Worm (Caenorhabditis elegans) whole organism, L1 larva: ENCODE results near the gene C14A6.12.

Experiments used
- C16A3.4 ChIP-seq: fragments of 150-350 bp; optimal IDR thresholded peaks from 2 replicates; lab custom pipeline; 2014; ENCODE audit warnings: missing biosample characterization, missing genetic modification characterization
- F16B12.6 ChIP-seq: fragments of 150-350 bp; optimal IDR thresholded peaks from 2 replicates; lab custom pipeline; 2014; ENCODE audit warnings: missing biosample characterization, missing genetic modification characterization
- aha-1 ChIP-seq: fragments of 150-350 bp; optimal IDR thresholded peaks from 2 replicates; lab custom pipeline; 2014; ENCODE audit warnings: missing biosample characterization, missing genetic modification characterization
- alr-1 ChIP-seq: fragments of 200-800 bp; sonication (Bioruptor generic); optimal IDR thresholded peaks from 2 replicates; lab custom pipeline; 2018; ENCODE audit warnings: borderline replicate concordance, mild to moderate bottlenecking, missing genetic modification characterization, missing compliant biosample characterization
- aly-2 ChIP-seq: fragments of 150-350 bp; optimal IDR thresholded peaks from 2 replicates; lab custom pipeline; 2014; ENCODE audit warnings: missing biosample characterization, missing genetic modification characterization
- ama-1 ChIP-seq: fragments of 150-350 bp; optimal IDR thresholded peaks from 2 replicates; lab custom pipeline; 2014
- blmp-1 ChIP-seq: fragments of 150-350 bp; optimal IDR thresholded peaks from 2 replicates; lab custom pipeline; 2014; ENCODE audit warnings: missing biosample characterization, missing genetic modification characterization
- ceh-82 ChIP-seq, 3 experiments: fragments of 150-350 bp in 1 of 3; sonication (generic microtip) in 2 of 3; optimal IDR thresholded peaks; 2 replicates each; lab custom pipeline; 2014 to 2017; ENCODE audit warnings: missing biosample characterization in 3 of 3, missing genetic modification characterization in 3 of 3
- ceh-88 ChIP-seq: fragments of 200-800 bp; sonication (Bioruptor generic); IDR thresholded peaks from 2 replicates; pipeline ENCODE4 v1.3.6; 2022; ENCODE audit warnings: missing genetic modification characterization, missing compliant biosample characterization
- ceh-90 ChIP-seq: sonication (generic microtip); optimal IDR thresholded peaks from 2 replicates; lab custom pipeline; 2016; ENCODE audit warnings: missing genetic modification characterization, missing compliant biosample characterization
- ces-1 ChIP-seq: fragments of 150-350 bp; optimal IDR thresholded peaks from 2 replicates; lab custom pipeline; 2014; ENCODE audit warnings: missing biosample characterization, missing genetic modification reagents, missing genetic modification characterization
- dpl-1 ChIP-seq, 3 experiments: fragments of 150-350 bp in 2 of 3; sonication (generic microtip) in 1 of 3; optimal IDR thresholded peaks; 2 replicates each; lab custom pipeline; 2014 to 2017; ENCODE audit warnings: missing biosample characterization in 3 of 3, missing genetic modification characterization in 3 of 3, missing genetic modification reagents in 3 of 3
- egl-13 ChIP-seq: sonication (generic microtip); optimal IDR thresholded peaks from 2 replicates; lab custom pipeline; 2016; ENCODE audit warnings: missing genotype, missing genetic modification reagents, missing genetic modification characterization, missing compliant biosample characterization
- egl-27 ChIP-seq, 2 experiments: fragments of 150-350 bp in 1 of 2; sonication (generic microtip); optimal IDR thresholded peaks; 3 replicates each; lab custom pipeline; 2017 to 2018; ENCODE audit warnings: missing biosample characterization in 2 of 2, missing genetic modification characterization in 2 of 2, missing genetic modification reagents in 2 of 2
- elt-3 ChIP-seq, 6 experiments: fragments of 150-350 bp in 1 of 6; sonication (generic microtip); optimal IDR thresholded peaks; 2 replicates each; lab custom pipeline; 2017 to 2018; ENCODE audit warnings: missing biosample characterization in 6 of 6, missing genetic modification characterization in 6 of 6, inconsistent platforms in 1 of 6
- fkh-8 ChIP-seq: sonication (generic microtip); optimal IDR thresholded peaks from 2 replicates; lab custom pipeline; 2016; ENCODE audit warnings: mild to moderate bottlenecking, missing genetic modification characterization, missing compliant biosample characterization
- fos-1 ChIP-seq: fragments of 150-350 bp; optimal IDR thresholded peaks from 2 replicates; lab custom pipeline; 2014; ENCODE audit warnings: missing biosample characterization, missing genetic modification characterization
- hlh-4 ChIP-seq: sonication (generic microtip); optimal IDR thresholded peaks from 2 replicates; lab custom pipeline; 2016; ENCODE audit warnings: mild to moderate bottlenecking, missing genetic modification characterization, missing compliant biosample characterization
- irx-1 ChIP-seq: sonication (generic microtip); optimal IDR thresholded peaks from 2 replicates; lab custom pipeline; 2016; ENCODE audit warnings: missing genetic modification characterization, missing compliant biosample characterization
- isw-1 ChIP-seq: fragments of 200-800 bp; sonication (Bioruptor generic); IDR thresholded peaks from 2 replicates; pipeline ENCODE4 v1.3.6; 2022; ENCODE audit warnings: missing genetic modification characterization, missing compliant biosample characterization
- lin-13 ChIP-seq: fragments of 150-350 bp; optimal IDR thresholded peaks from 2 replicates; lab custom pipeline; 2014; ENCODE audit warnings: missing biosample characterization, missing genetic modification reagents, missing genetic modification characterization
- lin-14 ChIP-seq: fragments of 200-800 bp; sonication (Bioruptor generic); optimal IDR thresholded peaks from 2 replicates; lab custom pipeline; 2018; ENCODE audit warnings: mild to moderate bottlenecking, missing genetic modification characterization, moderate library complexity, missing compliant biosample characterization
- lin-15B ChIP-seq: fragments of 150-350 bp; sonication (generic microtip); optimal IDR thresholded peaks from 3 replicates; lab custom pipeline; 2014; ENCODE audit warnings: missing biosample characterization, missing genetic modification characterization
- lin-39 ChIP-seq: fragments of 150-350 bp; optimal IDR thresholded peaks from 2 replicates; lab custom pipeline; 2014; ENCODE audit warnings: missing biosample characterization, missing genetic modification reagents, missing genetic modification characterization
- lir-3 ChIP-seq: sonication (generic microtip); optimal IDR thresholded peaks from 2 replicates; lab custom pipeline; 2016; ENCODE audit warnings: mild to moderate bottlenecking, missing genetic modification characterization, moderate library complexity, missing compliant biosample characterization; ENCODE audit not compliant: poor library complexity
- lsy-2 ChIP-seq, 2 experiments: fragments of 150-350 bp; optimal IDR thresholded peaks; 2 replicates each; lab custom pipeline; 2014; ENCODE audit warnings: missing biosample characterization in 2 of 2, missing genetic modification characterization in 2 of 2
- mef-2 ChIP-seq: fragments of 150-350 bp; optimal IDR thresholded peaks from 2 replicates; lab custom pipeline; 2014; ENCODE audit warnings: missing biosample characterization, missing genetic modification characterization
- mep-1 ChIP-seq: fragments of 150-350 bp; optimal IDR thresholded peaks from 2 replicates; lab custom pipeline; 2014; ENCODE audit warnings: missing biosample characterization, missing genetic modification characterization
- nhr-11 ChIP-seq: fragments of 150-350 bp; optimal IDR thresholded peaks from 2 replicates; lab custom pipeline; 2014; ENCODE audit warnings: missing biosample characterization, missing genetic modification characterization
- nhr-12 ChIP-seq: sonication (generic microtip); optimal IDR thresholded peaks from 2 replicates; lab custom pipeline; 2017; ENCODE audit warnings: missing biosample characterization, missing genetic modification characterization
- nhr-28 ChIP-seq: fragments of 150-350 bp; optimal IDR thresholded peaks from 2 replicates; lab custom pipeline; 2014; ENCODE audit warnings: missing biosample characterization, missing genetic modification characterization
- nhr-77 ChIP-seq: fragments of 150-350 bp; optimal IDR thresholded peaks from 2 replicates; lab custom pipeline; 2014; ENCODE audit warnings: missing biosample characterization, missing genetic modification characterization
- nhr-85 ChIP-seq: sonication (generic microtip); peaks from one replicate; lab custom pipeline; 2016; ENCODE audit warnings: missing genetic modification characterization, inconsistent platforms, missing compliant biosample characterization
- pax-3 ChIP-seq: fragments of 200-800 bp; sonication (Bioruptor generic); optimal IDR thresholded peaks from 2 replicates; lab custom pipeline; 2018; ENCODE audit warnings: mild to moderate bottlenecking, missing genetic modification characterization, moderate library complexity, missing compliant biosample characterization
- skn-1 ChIP-seq: fragments of 150-350 bp; optimal IDR thresholded peaks from 2 replicates; lab custom pipeline; 2014; ENCODE audit warnings: missing biosample characterization, missing genetic modification characterization
- snpc-4 ChIP-seq: fragments of 150-350 bp; optimal IDR thresholded peaks from 2 replicates; lab custom pipeline; 2014; ENCODE audit warnings: missing biosample characterization, missing genetic modification characterization
- snu-23 ChIP-seq: sonication (generic microtip); optimal IDR thresholded peaks from 2 replicates; lab custom pipeline; 2016; ENCODE audit warnings: missing genetic modification characterization, missing compliant biosample characterization
- sox-4 ChIP-seq: sonication (generic microtip); optimal IDR thresholded peaks from 2 replicates; lab custom pipeline; 2016; ENCODE audit warnings: missing genetic modification characterization, missing compliant biosample characterization
- sptf-1 ChIP-seq: fragments of 150-350 bp; optimal IDR thresholded peaks from 2 replicates; lab custom pipeline; 2014; ENCODE audit warnings: missing biosample characterization, missing genetic modification characterization
- swsn-7 ChIP-seq: sonication (generic microtip); optimal IDR thresholded peaks from 2 replicates; lab custom pipeline; 2016; ENCODE audit warnings: missing genetic modification characterization, missing compliant biosample characterization
- tbx-2 ChIP-seq: sonication (generic microtip); optimal IDR thresholded peaks from 2 replicates; lab custom pipeline; 2016; ENCODE audit warnings: missing genetic modification characterization, missing compliant biosample characterization
- tlp-1 ChIP-seq: fragments of 150-350 bp; optimal IDR thresholded peaks from 2 replicates; lab custom pipeline; 2014; ENCODE audit warnings: missing biosample characterization, missing genetic modification characterization
- unc-130 ChIP-seq: fragments of 150-350 bp; optimal IDR thresholded peaks from 2 replicates; lab custom pipeline; 2017; ENCODE audit warnings: missing biosample characterization, missing genetic modification characterization, inconsistent platforms
- unc-86 ChIP-seq: sonication (generic microtip); optimal IDR thresholded peaks from 2 replicates; lab custom pipeline; 2016; ENCODE audit warnings: missing genetic modification characterization, missing compliant biosample characterization
- unc-98 ChIP-seq: fragments of 200-800 bp; sonication (Bioruptor generic); IDR thresholded peaks from 2 replicates; pipeline ENCODE4 v1.3.6; 2022; ENCODE audit warnings: missing genetic modification characterization, missing compliant biosample characterization
- vab-15 ChIP-seq: sonication (generic microtip); optimal IDR thresholded peaks from 2 replicates; lab custom pipeline; 2017; ENCODE audit warnings: missing genotype, mild to moderate bottlenecking, missing genetic modification characterization, missing compliant biosample characterization
- zip-4 ChIP-seq: fragments of 200-800 bp; sonication (Bioruptor generic); optimal IDR thresholded peaks from 2 replicates; lab custom pipeline; 2018; ENCODE audit warnings: mild to moderate bottlenecking, missing genetic modification characterization, moderate library complexity, missing compliant biosample characterization
- ztf-4 ChIP-seq: fragments of 150-350 bp; optimal IDR thresholded peaks from 2 replicates; lab custom pipeline; 2014; ENCODE audit warnings: missing biosample characterization, missing genetic modification characterization

Gene C14A6.12

ce11 chrV:18131049-18131448 lies 31.4 kb downstream of the C14A6.12 start, which contains the start of gene Y37H2A.12:
Gene Y37H2A.12, minus strand, starts transcription at chrV:18131129.
- TF ChIP-seq tlp-1 (tag; lab: Kevin White, UChicago) (no peak), blmp-1 (no peak), nhr-28 (tag; lab: Kevin White, UChicago) (no peak), isw-1 (GFP tag; lab: Robert Waterston, UW) (no peak), lir-3 (tag; lab: Kevin White, UChicago) (no peak), skn-1 (tag; lab: Kevin White, UChicago) (no peak), fkh-8 (no peak), mef-2 (no peak), tbx-2 (tag; lab: Kevin White, UChicago) (no peak), alr-1 (no peak), lin-14 (GFP tag; lab: Kevin White, UChicago) (no peak), snpc-4 (tag; lab: Kevin White, UChicago) (no peak), mep-1 (tag; lab: Kevin White, UChicago) (no peak), lin-15B (tag; lab: Kevin White, UChicago) (no peak), ama-1 (lab: Kevin White, UChicago) (no peak), lin-13 (GFP tag; lab: Kevin White, UChicago) (no peak)

- TF ChIP-seq unc-130 (no peak), irx-1 (no peak)
These were observed 33.9 kb downstream of the C14A6.12 start for ce11 chrV:18128545-18128944.

- TF ChIP-seq zip-4 (no peak), ceh-88 (GFP tag; lab: Robert Waterston, UW) (no peak), sox-4 (tag; lab: Kevin White, UChicago) (no peak), snu-23 (GFP tag; lab: Kevin White, UChicago) (no peak), elt-3 (tag; optimal IDR thresholded peaks at IDR 0.05; lab: Kevin White, UChicago) (no peak), snpc-4 (tag; lab: Kevin White, UChicago) (no peak), F16B12.6 (no peak), vab-15 (tag; lab: Kevin White, UChicago) (no peak), ceh-90 (tag; lab: Kevin White, UChicago) (no peak)
These were observed 35.3 kb downstream of the C14A6.12 start, which contains the start of gene fbxa-211 for ce11 chrV:18127192-18127591. Gene fbxa-211, plus strand, starts transcription at chrV:18127519.

ce11 chrV:18125075-18125474 lies 37.4 kb downstream of the C14A6.12 start, which contains the start of gene fbxa-210:
Gene fbxa-210, plus strand, starts transcription at chrV:18125375.
- TF ChIP-seq egl-27 (tag; optimal IDR thresholded peaks at IDR 0.05; lab: Kevin White, UChicago) = no peak
- no peak for TF ChIP-seq aly-2
- no peak for TF ChIP-seq hlh-4
- no peak for TF ChIP-seq nhr-11 (tag; lab: Kevin White, UChicago)
- no peak for TF ChIP-seq nhr-12
- no peak for TF ChIP-seq swsn-7
- TF ChIP-seq ceh-82 (tag; optimal IDR thresholded peaks at IDR 0.05; lab: Kevin White, UChicago) = no peak
- TF ChIP-seq nhr-77 = no peak

ce11 chrV:18123639-18124038 lies 38.8 kb downstream of the C14A6.12 start, which contains the start of gene fbxa-107:
Gene fbxa-107, plus strand, starts transcription at chrV:18123939.
- no peak for TF ChIP-seq pax-3 (tag; lab: Kevin White, UChicago)
- TF ChIP-seq sptf-1 (tag; lab: Kevin White, UChicago) = no peak
- TF ChIP-seq ces-1 = no peak
- TF ChIP-seq dpl-1 (GFP tag; optimal IDR thresholded peaks at IDR 0.05; lab: Kevin White, UChicago) = no peak
- no peak for TF ChIP-seq aha-1 (tag; lab: Kevin White, UChicago)
- TF ChIP-seq ztf-4 = no peak
- TF ChIP-seq egl-13 (tag; lab: Kevin White, UChicago) = no peak
- TF ChIP-seq unc-98 (GFP tag; lab: Robert Waterston, UW) = no peak
- no peak for TF ChIP-seq unc-86 (tag; lab: Kevin White, UChicago)
- TF ChIP-seq lin-15B (tag; lab: Kevin White, UChicago) = no peak
- no peak for TF ChIP-seq nhr-85
- TF ChIP-seq fos-1 (tag; lab: Kevin White, UChicago) = no peak
- TF ChIP-seq lsy-2 (tag; optimal IDR thresholded peaks at IDR 0.05; lab: Kevin White, UChicago) = no peak
- no peak for TF ChIP-seq C16A3.4 (tag; lab: Kevin White, UChicago)
- TF ChIP-seq vab-15 (tag; lab: Kevin White, UChicago) = no peak
- TF ChIP-seq lin-39 (tag; lab: Kevin White, UChicago) = no peak
